Fruit fly (Drosophila melanogaster) whole organism, embryonic: ENCODE measurements around the gene Synd.
A peak's percentile ranks its signal among the peaks of the same experiment; 100 is the strongest.

ENCODE experiments used
- Atf3 ChIP-seq: fragments of 200-800 bp; sonication (Bioruptor generic); optimal IDR thresholded peaks from 3 replicates; lab custom pipeline; 2016; ENCODE audit warnings: missing biosample characterization, missing genetic modification characterization
- CG10959 ChIP-seq: fragments of 200-800 bp; sonication (Bioruptor generic); IDR thresholded peaks from 2 replicates; pipeline ENCODE4 v1.3.6; 2022; ENCODE audit warnings: missing biosample characterization, missing genetic modification characterization
- CG12219 ChIP-seq: fragments of 200-800 bp; sonication (Bioruptor generic); optimal IDR thresholded peaks from 3 replicates; lab custom pipeline; 2018; ENCODE audit warnings: missing biosample characterization, mild to moderate bottlenecking, missing genetic modification characterization
- CG13287 ChIP-seq: fragments of 200-800 bp; sonication (Bioruptor generic); IDR thresholded peaks from 2 replicates; pipeline ENCODE4 v1.3.6; 2022; ENCODE audit warnings: missing biosample characterization, missing genetic modification characterization; ENCODE audit not compliant: partially characterized antibody
- CG17385 ChIP-seq: fragments of 200-800 bp; sonication (Bioruptor generic); optimal IDR thresholded peaks from 3 replicates; lab custom pipeline; 2018; ENCODE audit warnings: missing biosample characterization, mild to moderate bottlenecking, missing genetic modification characterization
- CG2129 ChIP-seq: fragments of 200-800 bp; sonication (Bioruptor generic); IDR thresholded peaks from 2 replicates; pipeline ENCODE4 v1.3.6; 2022; ENCODE audit warnings: missing biosample characterization, missing genetic modification characterization; ENCODE audit not compliant: partially characterized antibody
- CG2889 ChIP-seq: fragments of 200-800 bp; sonication (Bioruptor generic); IDR thresholded peaks from 3 replicates; pipeline ENCODE4 v1.3.6; 2022; ENCODE audit warnings: missing biosample characterization, missing genetic modification characterization
- CG3163 ChIP-seq: fragments of 200-800 bp; sonication (Bioruptor generic); optimal IDR thresholded peaks from 3 replicates; lab custom pipeline; 2016; ENCODE audit warnings: missing biosample characterization, missing genetic modification characterization
- CG3407 ChIP-seq: fragments of 200-800 bp; sonication (Bioruptor generic); optimal IDR thresholded peaks from 2 replicates; lab custom pipeline; 2018; ENCODE audit warnings: missing biosample characterization, mild to moderate bottlenecking, missing genetic modification characterization
- CG34422 ChIP-seq: fragments of 200-800 bp; sonication (Bioruptor generic); IDR thresholded peaks from 3 replicates; pipeline ENCODE4 v1.3.6; 2022; ENCODE audit warnings: missing biosample characterization, missing genetic modification characterization
- CG42726 ChIP-seq: fragments of 200-800 bp; sonication (Bioruptor generic); IDR thresholded peaks from 2 replicates; pipeline ENCODE4 v1.3.6; 2022; ENCODE audit warnings: missing biosample characterization, missing genetic modification characterization; ENCODE audit not compliant: partially characterized antibody
- CG6254 ChIP-seq: fragments of 200-800 bp; sonication (Bioruptor generic); optimal IDR thresholded peaks from 3 replicates; lab custom pipeline; 2017; ENCODE audit warnings: mild to moderate bottlenecking, missing biosample characterization, missing genetic modification reagents, missing genetic modification characterization
- CG6272 ChIP-seq: fragments of 200-800 bp; sonication (Bioruptor generic); IDR thresholded peaks from 2 replicates; pipeline ENCODE4 v1.3.6; 2022; ENCODE audit warnings: missing biosample characterization, missing genetic modification characterization
- CG7271 ChIP-seq: fragments of 200-800 bp; sonication (Bioruptor generic); optimal IDR thresholded peaks from 2 replicates; lab custom pipeline; 2018; ENCODE audit warnings: missing biosample characterization, mild to moderate bottlenecking, missing genetic modification characterization, moderate library complexity
- CG7928 ChIP-seq: fragments of 200-800 bp; sonication (Bioruptor generic); optimal IDR thresholded peaks from 2 replicates; lab custom pipeline; 2017; ENCODE audit warnings: missing biosample characterization, mild to moderate bottlenecking, missing genetic modification characterization
- CG7963 ChIP-seq: fragments of 200-800 bp; sonication (Bioruptor generic); IDR thresholded peaks from 3 replicates; pipeline ENCODE4 v1.3.6; 2022; ENCODE audit warnings: missing biosample characterization, missing genetic modification characterization; ENCODE audit not compliant: partially characterized antibody
- Dref ChIP-seq: fragments of 200-800 bp; sonication (Bioruptor generic); IDR thresholded peaks from 2 replicates; pipeline ENCODE4 v1.3.6; 2022; ENCODE audit warnings: missing biosample characterization, missing genetic modification characterization
- Elba2 ChIP-seq: fragments of 200-800 bp; sonication (Bioruptor generic); optimal IDR thresholded peaks from 3 replicates; lab custom pipeline; 2016; ENCODE audit warnings: missing biosample characterization, missing genetic modification characterization
- HHEX ChIP-seq: fragments of 200-800 bp; sonication (Bioruptor generic); optimal IDR thresholded peaks from 3 replicates; lab custom pipeline; 2017; ENCODE audit warnings: missing biosample characterization, mild to moderate bottlenecking, missing genetic modification characterization, missing genetic modification reagents
- Hmr ChIP-seq: fragments of 200-800 bp; sonication (Bioruptor generic); optimal IDR thresholded peaks from 3 replicates; lab custom pipeline; 2017; ENCODE audit warnings: mild to moderate bottlenecking, missing biosample characterization, missing genetic modification reagents, missing genetic modification characterization
- Hr78 ChIP-seq, 2 experiments: fragments of 200-800 bp in 1 of 2; fragments of >200 bp in 1 of 2; sonication (Bioruptor generic) in 1 of 2; optimal IDR thresholded peaks; 2 replicates each; lab custom pipeline; 2017 to 2019; ENCODE audit warnings: missing biosample characterization in 2 of 2, missing genetic modification characterization in 2 of 2, mild to moderate bottlenecking in 1 of 2, moderate library complexity in 1 of 2
- Kr ChIP-seq: fragments of 200-800 bp; sonication (Bioruptor generic); optimal IDR thresholded peaks from 2 replicates; lab custom pipeline; 2017; ENCODE audit warnings: missing biosample characterization, mild to moderate bottlenecking, missing genetic modification characterization
- NFAT ChIP-seq: fragments of 200-800 bp; sonication (Bioruptor generic); IDR thresholded peaks from 2 replicates; pipeline ENCODE4 v1.3.6; 2022; ENCODE audit warnings: missing biosample characterization, missing genetic modification characterization
- Rfx ChIP-seq: fragments of 200-800 bp; sonication (Bioruptor generic); IDR thresholded peaks from 2 replicates; pipeline ENCODE4 v1.3.6; 2022; ENCODE audit warnings: missing biosample characterization, missing genetic modification characterization
- Sry-δ ChIP-seq: fragments of 200-800 bp; sonication (Bioruptor generic); optimal IDR thresholded peaks from 2 replicates; lab custom pipeline; 2016; ENCODE audit warnings: missing biosample characterization, missing genetic modification characterization
- ap ChIP-seq: fragments of 200-800 bp; sonication (Bioruptor generic); IDR thresholded peaks from 2 replicates; pipeline ENCODE4 v1.3.6; 2022; ENCODE audit warnings: missing biosample characterization, missing genetic modification characterization
- ara ChIP-seq: fragments of 200-800 bp; sonication (Bioruptor generic); IDR thresholded peaks from 2 replicates; pipeline ENCODE4 v1.3.6; 2022; ENCODE audit warnings: missing biosample characterization, missing genetic modification characterization
- btn ChIP-seq: fragments of 200-800 bp; sonication (Bioruptor generic); optimal IDR thresholded peaks from 2 replicates; lab custom pipeline; 2016; ENCODE audit warnings: missing biosample characterization, missing genetic modification characterization
- cad ChIP-seq: fragments of >200 bp; optimal IDR thresholded peaks from 2 replicates; lab custom pipeline; 2017; ENCODE audit warnings: missing biosample characterization, missing genetic modification characterization
- cg ChIP-seq: fragments of 200-800 bp; sonication (Bioruptor generic); optimal IDR thresholded peaks from 3 replicates; lab custom pipeline; 2019; ENCODE audit warnings: missing biosample characterization, mild to moderate bottlenecking, missing genetic modification characterization, moderate library complexity
- crc ChIP-seq: fragments of 200-800 bp; sonication (Bioruptor generic); optimal IDR thresholded peaks from 2 replicates; lab custom pipeline; 2016; ENCODE audit warnings: missing biosample characterization, missing genetic modification characterization
- dmrt11E ChIP-seq: fragments of 200-800 bp; sonication (Bioruptor generic); optimal IDR thresholded peaks from 3 replicates; lab custom pipeline; 2018; ENCODE audit warnings: missing biosample characterization, mild to moderate bottlenecking, missing genetic modification characterization, moderate library complexity
- en ChIP-seq: fragments of 200-800 bp; sonication (Bioruptor generic); optimal IDR thresholded peaks from 2 replicates; lab custom pipeline; 2016; ENCODE audit warnings: missing biosample characterization, missing genetic modification characterization
- gcm2 ChIP-seq: fragments of 200-800 bp; sonication (Bioruptor generic); optimal IDR thresholded peaks from 2 replicates; lab custom pipeline; 2016; ENCODE audit warnings: missing biosample characterization, missing genetic modification characterization
- hkb ChIP-seq, 2 experiments: fragments of 200-800 bp in 1 of 2; fragments of >200 bp in 1 of 2; sonication (Bioruptor generic) in 1 of 2; IDR thresholded peaks in 1 of 2; optimal IDR thresholded peaks in 1 of 2; 2 replicates each; pipeline versions ENCODE4 v1.3.6 to Lab custom; 2017 to 2022; ENCODE audit warnings: missing biosample characterization in 1 of 2, missing genetic modification characterization in 1 of 2
- jing ChIP-seq: fragments of 200-800 bp; sonication (Bioruptor generic); optimal IDR thresholded peaks from 2 replicates; lab custom pipeline; 2018; ENCODE audit warnings: missing biosample characterization, mild to moderate bottlenecking, missing genetic modification characterization
- kni ChIP-seq: fragments of 200-800 bp; sonication (Bioruptor generic); optimal IDR thresholded peaks from 3 replicates; lab custom pipeline; 2017; ENCODE audit warnings: mild to moderate bottlenecking, missing biosample characterization, missing genetic modification reagents, missing genetic modification characterization
- mld ChIP-seq: fragments of 200-800 bp; sonication (Bioruptor generic); IDR thresholded peaks from 3 replicates; pipeline ENCODE4 v1.3.6; 2022; ENCODE audit warnings: missing biosample characterization, missing genetic modification characterization; ENCODE audit not compliant: partially characterized antibody
- nmo ChIP-seq: fragments of 200-800 bp; sonication (Bioruptor generic); optimal IDR thresholded peaks from 2 replicates; lab custom pipeline; 2018; ENCODE audit warnings: missing biosample characterization, mild to moderate bottlenecking, missing genetic modification characterization, moderate library complexity
- ro ChIP-seq: fragments of 200-800 bp; sonication (Bioruptor generic); IDR thresholded peaks from 2 replicates; pipeline ENCODE4 v1.3.6; 2022; ENCODE audit warnings: missing biosample characterization, missing genetic modification characterization
- run ChIP-seq: fragments of 200-800 bp; sonication (Bioruptor generic); optimal IDR thresholded peaks from 3 replicates; lab custom pipeline; 2018; ENCODE audit warnings: missing biosample characterization, mild to moderate bottlenecking, missing genetic modification characterization
- sc ChIP-seq, 3 experiments: fragments of >200 bp in 2 of 3; fragments of 200-800 bp in 1 of 3; sonication (Bioruptor generic) in 1 of 3; optimal IDR thresholded peaks; 2 replicates in 2 of 3; 3 replicates in 1 of 3; lab custom pipeline; 2017; ENCODE audit warnings: mild to moderate bottlenecking in 1 of 3, missing biosample characterization in 1 of 3, missing genetic modification characterization in 1 of 3, missing genetic modification reagents in 1 of 3
- shn ChIP-seq: fragments of 200-800 bp; sonication (Bioruptor generic); optimal IDR thresholded peaks from 3 replicates; lab custom pipeline; 2016; ENCODE audit warnings: missing biosample characterization, missing genetic modification characterization
- slbo ChIP-seq: fragments of 200-800 bp; sonication (Bioruptor generic); IDR thresholded peaks from 2 replicates; pipeline ENCODE4 v1.3.6; 2022; ENCODE audit warnings: missing biosample characterization, missing genetic modification characterization
- sna ChIP-seq: fragments of 200-800 bp; sonication (Bioruptor generic); IDR thresholded peaks from 2 replicates; pipeline ENCODE4 v1.3.6; 2022; ENCODE audit warnings: missing biosample characterization, missing genetic modification characterization; ENCODE audit not compliant: partially characterized antibody
- tgo ChIP-seq: fragments of 200-800 bp; sonication (Bioruptor generic); IDR thresholded peaks from 3 replicates; pipeline ENCODE4 v1.3.6; 2022; ENCODE audit warnings: missing biosample characterization, missing genetic modification characterization
- tin ChIP-seq: fragments of 200-800 bp; sonication (Bioruptor generic); optimal IDR thresholded peaks from 3 replicates; lab custom pipeline; 2016; ENCODE audit warnings: missing biosample characterization, missing genetic modification characterization
- trh ChIP-seq: fragments of 200-800 bp; sonication (Bioruptor generic); optimal IDR thresholded peaks from 2 replicates; lab custom pipeline; 2016; ENCODE audit warnings: missing biosample characterization, missing genetic modification characterization
- unc-4 ChIP-seq: fragments of 200-800 bp; sonication (Bioruptor generic); IDR thresholded peaks from 2 replicates; pipeline ENCODE4 v1.3.6; 2022; ENCODE audit warnings: missing biosample characterization, missing genetic modification characterization; ENCODE audit not compliant: partially characterized antibody
- usp ChIP-seq: fragments of >200 bp; optimal IDR thresholded peaks from 2 replicates; lab custom pipeline; 2017; ENCODE audit warnings: missing biosample characterization, missing genetic modification characterization

The Synd gene

dm6 chr3R:20834770-20835183 is 2.2 kb downstream of the Synd start (continued):
- TF ChIP-seq CG2129 (GFP tag; lab: Robert Waterston, UW) (no peak), ap (GFP tag; lab: Robert Waterston, UW) (no peak), tin (GFP tag; lab: Kevin White, UChicago) (no peak), sc (optimal IDR thresholded peaks at IDR 0.05; lab: Kevin White, UChicago) (no peak), sc (GFP tag; optimal IDR thresholded peaks at IDR 0.05; lab: Kevin White, UChicago) (peak; percentile 35), CG7271 (tag; lab: Kevin White, UChicago) (peak; percentile 29), Hmr (GFP tag; lab: Kevin White, UChicago) (peak; percentile 71), NFAT (no peak), CG42726 (GFP tag; lab: Robert Waterston, UW) (no peak), Elba2 (GFP tag; lab: Kevin White, UChicago) (no peak), nmo (GFP tag; lab: Kevin White, UChicago) (no peak), usp (GFP tag; lab: Kevin White, UChicago) (no peak), mld (no peak), CG3407 (GFP tag; lab: Kevin White, UChicago) (peak; percentile 44), jing (GFP tag; lab: Kevin White, UChicago) (no peak), trh (GFP tag; lab: Kevin White, UChicago) (no peak), en (GFP tag; lab: Kevin White, UChicago) (no peak), Rfx (GFP tag; lab: Robert Waterston, UW) (peak; percentile 47; the same call in 1 of the 2 replicates), gcm2 (GFP tag; lab: Kevin White, UChicago) (peak; percentile 25), Dref (GFP tag; lab: Robert Waterston, UW) (no peak), CG2889 (GFP tag; lab: Robert Waterston, UW) (no peak), cg (GFP tag; lab: Kevin White, UChicago) (no peak), slbo (GFP tag; lab: Robert Waterston, UW) (no peak), CG10959 (GFP tag; lab: Robert Waterston, UW) (no peak), Hr78 (GFP tag; optimal IDR thresholded peaks at IDR 0.05; lab: Kevin White, UChicago) (no peak), CG13287 (GFP tag; lab: Robert Waterston, UW) (no peak), crc (GFP tag; lab: Kevin White, UChicago) (no peak), HHEX (GFP tag; lab: Kevin White, UChicago) (peak; percentile 63), run (tag; lab: Kevin White, UChicago) (no peak), hkb (optimal IDR thresholded peaks at IDR 0.05; lab: Kevin White, UChicago) (no peak), hkb (GFP tag; IDR thresholded peaks at IDR 0.05; lab: Robert Waterston, UW) (peak; percentile 59), CG34422 (GFP tag; lab: Robert Waterston, UW) (no peak), kni (no peak), Kr (no peak), CG7928 (GFP tag; lab: Kevin White, UChicago) (peak; percentile 18), CG7963 (no peak), unc-4 (GFP tag; lab: Robert Waterston, UW) (no peak), sna (GFP tag; lab: Robert Waterston, UW) (no peak), CG3163 (no peak), shn (no peak), dmrt11E (tag; lab: Kevin White, UChicago) (no peak), CG12219 (GFP tag; lab: Kevin White, UChicago) (peak; percentile 62), Atf3 (GFP tag; lab: Kevin White, UChicago) (no peak), CG17385 (GFP tag; lab: Kevin White, UChicago) (peak; percentile 38), tgo (GFP tag; lab: Robert Waterston, UW) (no peak), cad (GFP tag; lab: Kevin White, UChicago) (no peak), CG6272 (no peak), ro (GFP tag; lab: Robert Waterston, UW) (no peak), CG6254 (GFP tag; lab: Kevin White, UChicago) (no peak), Sry-δ (GFP tag; lab: Kevin White, UChicago) (no peak), btn (GFP tag; lab: Kevin White, UChicago) (peak; percentile 3), ara (GFP tag; lab: Robert Waterston, UW) (peak; percentile 17; the same call in 1 of the 2 replicates)
